Fruit fly (Drosophila melanogaster) Kc167 (cell line): ENCODE data around the gene CG42654.

Experiments used
- Sin3A ChIP-seq: fragments of >200 bp; optimal IDR thresholded peaks from 2 replicates; lab custom pipeline; 2018; ENCODE audit warnings: missing external identifiers
- h ChIP-seq: fragments of >200 bp; optimal IDR thresholded peaks from 3 replicates; lab custom pipeline; 2018; ENCODE audit warnings: missing external identifiers
- insv ChIP-seq: fragments of >200 bp; optimal IDR thresholded peaks from 3 replicates; lab custom pipeline; 2018; ENCODE audit warnings: missing external identifiers

DNA sequence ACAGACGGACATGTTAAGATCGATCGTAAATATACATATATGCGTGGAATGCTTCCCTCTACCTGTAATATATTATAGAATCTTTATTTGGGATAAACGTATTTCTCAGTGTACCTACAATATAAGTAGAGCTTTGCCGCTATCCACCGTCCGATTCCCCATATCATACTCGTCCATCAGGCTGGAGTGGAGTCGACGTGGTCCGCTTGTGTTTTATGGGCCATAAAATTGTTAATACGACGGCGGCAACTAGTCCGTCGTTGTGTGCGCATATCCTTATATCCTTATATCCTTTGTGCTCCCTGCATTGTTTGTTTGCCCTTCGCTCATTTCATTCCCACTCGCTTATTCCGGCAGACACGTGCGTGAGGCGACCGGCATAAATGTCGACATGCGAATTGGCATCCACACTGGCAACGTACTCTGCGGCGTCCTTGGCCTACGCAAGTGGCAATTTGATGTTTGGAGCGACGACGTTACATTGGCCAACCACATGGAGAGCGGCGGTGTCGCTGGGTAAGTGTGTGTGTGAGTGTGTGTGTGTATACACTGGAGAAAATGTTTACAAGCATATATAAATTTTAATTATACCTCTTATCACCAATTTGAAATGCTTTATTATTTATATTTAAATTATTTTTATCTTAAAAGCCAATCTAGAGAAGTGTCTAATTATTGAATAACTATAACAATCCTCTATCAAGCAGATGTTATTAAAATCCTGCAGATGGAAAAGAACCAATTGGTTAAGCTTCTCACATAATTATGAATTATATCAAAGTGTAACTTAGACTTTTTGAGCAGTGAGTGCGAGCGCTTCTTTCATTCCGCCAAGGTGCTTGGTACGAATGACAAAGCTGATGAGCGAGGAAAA lies 14.6 kb upstream of the CG42654 start:
- no peak for TF ChIP-seq insv (lab: Kevin White, UChicago)
- TF ChIP-seq Sin3A: no peak
- TF ChIP-seq h (lab: Kevin White, UChicago): no peak
